Worm (Caenorhabditis elegans) whole organism, L4/young adult: ENCODE data around the gene sri-18.

ENCODE experiments used
- W03F9.2 ChIP-seq: fragments of 150-350 bp; optimal IDR thresholded peaks from 2 replicates; lab custom pipeline; 2014; ENCODE audit warnings: missing biosample characterization, missing genetic modification characterization
- him-1 ChIP-seq: sonication (generic microtip); optimal IDR thresholded peaks from 2 replicates; lab custom pipeline; 2016; ENCODE audit warnings: missing genotype, missing genetic modification reagents, missing genetic modification characterization, missing compliant biosample characterization

DNA sequence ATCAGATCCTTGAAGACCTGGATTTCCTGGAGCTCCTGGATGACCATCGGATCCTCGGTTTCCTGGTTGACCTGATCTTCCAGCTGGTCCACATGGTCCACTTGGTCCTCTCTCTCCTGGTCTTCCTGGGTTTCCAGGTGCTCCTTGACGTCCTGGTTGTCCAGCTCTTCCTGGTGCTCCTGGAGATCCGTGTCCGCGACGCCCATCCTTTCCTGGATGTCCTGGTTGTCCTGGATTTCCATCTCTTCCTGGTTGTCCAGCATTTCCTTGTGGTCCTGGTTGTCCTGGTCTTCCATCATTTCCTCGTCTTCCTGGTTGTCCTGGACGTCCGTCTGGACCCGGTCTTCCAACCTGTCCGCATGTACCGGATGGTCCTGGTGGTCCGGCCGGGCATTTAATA is 31.5 kb upstream of the sri-18 start:
- no peak for TF ChIP-seq him-1 (tag; lab: Kevin White, UChicago)
- TF ChIP-seq W03F9.2 (tag; lab: Kevin White, UChicago), result no peak
